Fruit fly (Drosophila melanogaster): ENCODE data around the gene Wnt5.

The Wnt5 gene

dm6 chrX:18486356-18487059 lies 18.7 kb downstream of the Wnt5 start, which contains the start of gene psh:
Gene psh, minus strand, starts transcription at chrX:18486921.
- no peak for TF ChIP-seq usp (GFP tag; optimal IDR thresholded peaks at IDR 0.05)
- TF ChIP-seq EcR (GFP tag; optimal IDR thresholded peaks at IDR 0.05) = no peak
- TF ChIP-seq Dll (optimal IDR thresholded peaks at IDR 0.05) = no peak
- no peak for TF ChIP-seq CG8478 (optimal IDR thresholded peaks at IDR 0.05)
- TF ChIP-seq pan (optimal IDR thresholded peaks at IDR 0.05) = no peak
- TF ChIP-seq psq (optimal IDR thresholded peaks at IDR 0.05) = no peak

dm6 chrX:18483261-18484218 lies 21.7 kb downstream of the Wnt5 start, which contains the start of gene Hayan:
Gene Hayan, minus strand, starts transcription at chrX:18483772.
- TF ChIP-seq pan (optimal IDR thresholded peaks at IDR 0.05) (peak; percentile 78), psq (optimal IDR thresholded peaks at IDR 0.05) (no peak), CG8478 (optimal IDR thresholded peaks at IDR 0.05) (no peak), Dll (optimal IDR thresholded peaks at IDR 0.05) (peak; percentile 64), EcR (GFP tag; optimal IDR thresholded peaks at IDR 0.05) (no peak)

dm6 chrX:18482537-18482936 lies 22.7 kb downstream of the Wnt5 start:
- TF ChIP-seq CG8478 (optimal IDR thresholded peaks at IDR 0.05) (no peak), psq (optimal IDR thresholded peaks at IDR 0.05) (no peak), pan (optimal IDR thresholded peaks at IDR 0.05) (no peak), usp (GFP tag; optimal IDR thresholded peaks at IDR 0.05) (no peak), Dll (optimal IDR thresholded peaks at IDR 0.05) (no peak), EcR (GFP tag; optimal IDR thresholded peaks at IDR 0.05) (no peak)

dm6 chrX:18479307-18480134 lies 25.7 kb downstream of the Wnt5 start, which contains the start of gene CG32547:
Gene CG32547, minus strand, starts transcription at chrX:18479487.
- TF ChIP-seq Dll (optimal IDR thresholded peaks at IDR 0.05) (no peak), pan (optimal IDR thresholded peaks at IDR 0.05) (peak; percentile 92)

dm6 chrX:18467881-18468280 lies 37.3 kb downstream of the Wnt5 start:
- no peak for TF ChIP-seq psq (optimal IDR thresholded peaks at IDR 0.05)
- no peak for TF ChIP-seq CG8478 (optimal IDR thresholded peaks at IDR 0.05)
- no peak for TF ChIP-seq EcR (GFP tag; optimal IDR thresholded peaks at IDR 0.05)
- no peak for TF ChIP-seq Dll (optimal IDR thresholded peaks at IDR 0.05)
- no peak for TF ChIP-seq pan (optimal IDR thresholded peaks at IDR 0.05)
- no peak for TF ChIP-seq usp (GFP tag; optimal IDR thresholded peaks at IDR 0.05)

- no peak for TF ChIP-seq psq (optimal IDR thresholded peaks at IDR 0.05)
- no peak for TF ChIP-seq CG8478 (optimal IDR thresholded peaks at IDR 0.05)
- no peak for TF ChIP-seq Dll (optimal IDR thresholded peaks at IDR 0.05)
- TF ChIP-seq EcR (GFP tag; optimal IDR thresholded peaks at IDR 0.05) = no peak
- no peak for TF ChIP-seq usp (GFP tag; optimal IDR thresholded peaks at IDR 0.05)
- TF ChIP-seq pan (optimal IDR thresholded peaks at IDR 0.05) = no peak
These were observed 44.9 kb downstream of the Wnt5 start, which contains the start of gene CG43843 for dm6 chrX:18460318-18460717. Gene CG43843, minus strand, starts transcription at chrX:18460418.

- no peak for TF ChIP-seq psq (optimal IDR thresholded peaks at IDR 0.05)
- no peak for TF ChIP-seq Dll (optimal IDR thresholded peaks at IDR 0.05)
- TF ChIP-seq CG8478 (optimal IDR thresholded peaks at IDR 0.05) = no peak
- TF ChIP-seq EcR (GFP tag; optimal IDR thresholded peaks at IDR 0.05) = no peak
- no peak for TF ChIP-seq pan (optimal IDR thresholded peaks at IDR 0.05)
- TF ChIP-seq usp (GFP tag; optimal IDR thresholded peaks at IDR 0.05) = no peak
These were observed 52.5 kb downstream of the Wnt5 start for dm6 chrX:18452717-18453116.
